1 fruit fly cellular context compared by ENCODE assay signal in genomic region chr3L:14634019-14634772, dm6.
TF ChIP-seq lines count a peak whose summit lies in the region.

No protein-coding gene starts in this region.

TF ChIP-seq in whole organism, embryonic, 481 proteins besides CTCF, POLR2A, EP300 and RAD21 (continued from another document):
- TF ChIP-seq CG6689 (GFP tag; IDR thresholded peaks at IDR 0.05; lab: Robert Waterston, UW) (0 out of 2 replicates have a peak, but pooled peaks have one; percentile 21), ara (GFP tag; IDR thresholded peaks at IDR 0.05; lab: Robert Waterston, UW) (0 out of 2 replicates have a peak, but pooled peaks have one; percentile 27), nerfin-2 (GFP tag; IDR thresholded peaks at IDR 0.05; lab: Robert Waterston, UW; ENCODE audit: partially characterized antibody) (0 out of 2 replicates have a peak, but pooled peaks have one; percentile 42), CG8290 (GFP tag; optimal IDR thresholded peaks at IDR 0.05; lab: Kevin White, UChicago) (no peak), CG8290 (tag; optimal IDR thresholded peaks at IDR 0.05; lab: Kevin White, UChicago) (peak in 1 of 2 experiments; percentile 2), CG1529 (GFP tag; optimal IDR thresholded peaks at IDR 0.05; lab: Kevin White, UChicago) (no peak), CG10959 (GFP tag; IDR thresholded peaks at IDR 0.05; lab: Robert Waterston, UW) (0 out of 2 replicates have a peak, but pooled peaks have one; percentile 20), Ptx1 (GFP tag; IDR thresholded peaks at IDR 0.05; lab: Robert Waterston, UW) (peak; percentile 44; the same call in 1 of the 2 replicates), lmd (GFP tag; IDR thresholded peaks at IDR 0.05; lab: Robert Waterston, UW) (peak; percentile 43; the same call in 1 of the 2 replicates), eyg (GFP tag; optimal IDR thresholded peaks at IDR 0.05; lab: Kevin White, UChicago) (no peak), ken (GFP tag; IDR thresholded peaks at IDR 0.05; lab: Robert Waterston, UW) (peak; percentile 40; the same call in 1 of the 3 replicates), CG32772 (GFP tag; IDR thresholded peaks at IDR 0.05; lab: Robert Waterston, UW) (0 out of 2 replicates have a peak, but pooled peaks have one; percentile 25), Sin3A (optimal IDR thresholded peaks at IDR 0.05; lab: Kevin White, UChicago) (no peak), bab2 (GFP tag; optimal IDR thresholded peaks at IDR 0.05; lab: Kevin White, UChicago) (peak; percentile 20), inv (GFP tag; IDR thresholded peaks at IDR 0.05; lab: Robert Waterston, UW; ENCODE audit: partially characterized antibody) (no peak), Myb (GFP tag; optimal IDR thresholded peaks at IDR 0.05; lab: Kevin White, UChicago) (no peak), bigmax (GFP tag; optimal IDR thresholded peaks at IDR 0.05; lab: Kevin White, UChicago) (no peak), Ets65A (GFP tag; lab: Kevin White, UChicago) (peak; percentile 21), lilli (GFP tag; optimal IDR thresholded peaks at IDR 0.05; lab: Kevin White, UChicago) (peak; percentile 27), CG4820 (GFP tag; optimal IDR thresholded peaks at IDR 0.05; lab: Kevin White, UChicago) (peak; percentile 37), CkIIα-i1 (GFP tag; IDR thresholded peaks at IDR 0.05; lab: Robert Waterston, UW) (no peak), dmrt11E (tag; optimal IDR thresholded peaks at IDR 0.05; lab: Kevin White, UChicago) (peak; percentile 67), usp (GFP tag; optimal IDR thresholded peaks at IDR 0.05; lab: Kevin White, UChicago) (no peak), PHDP (tag; optimal IDR thresholded peaks at IDR 0.05; lab: Kevin White, UChicago) (peak; percentile 30), lola (GFP tag; optimal IDR thresholded peaks at IDR 0.05; lab: Kevin White, UChicago) (peak in 1 of 3 experiments; percentile 53), Nf-YA (GFP tag; IDR thresholded peaks at IDR 0.05; lab: Robert Waterston, UW) (peak; percentile 15; the same call in 1 of the 2 replicates), ash1 (GFP tag; optimal IDR thresholded peaks at IDR 0.05; lab: Kevin White, UChicago) (no peak), CG32767 (GFP tag; IDR thresholded peaks at IDR 0.05; lab: Robert Waterston, UW) (no peak), Pdp1 (GFP tag; optimal IDR thresholded peaks at IDR 0.05; lab: Kevin White, UChicago) (peak in 1 of 2 experiments; percentile 28), CG2120 (GFP tag; optimal IDR thresholded peaks at IDR 0.05; lab: Kevin White, UChicago) (peak; percentile 4), CG12219 (GFP tag; optimal IDR thresholded peaks at IDR 0.05; lab: Kevin White, UChicago) (no peak), ind (GFP tag; optimal IDR thresholded peaks at IDR 0.05; lab: Kevin White, UChicago) (peak; percentile 35), Xrp1 (GFP tag; IDR thresholded peaks at IDR 0.05; lab: Robert Waterston, UW) (peak; percentile 59; the same call in 1 of the 2 replicates), kay (GFP tag; optimal IDR thresholded peaks at IDR 0.05; lab: Kevin White, UChicago) (no peak), repo (GFP tag; optimal IDR thresholded peaks at IDR 0.05; lab: Kevin White, UChicago) (no peak), vvl (GFP tag; IDR thresholded peaks at IDR 0.05; lab: Robert Waterston, UW) (peak; percentile 50), Hr51 (GFP tag; optimal IDR thresholded peaks at IDR 0.05; lab: Kevin White, UChicago) (peak in 1 of 2 experiments; percentile 19), hkb (optimal IDR thresholded peaks at IDR 0.05; lab: Kevin White, UChicago) (no peak), hkb (GFP tag; IDR thresholded peaks at IDR 0.05; lab: Robert Waterston, UW) (0 out of 2 replicates have a peak, but pooled peaks have one; percentile 27), gcm (GFP tag; optimal IDR thresholded peaks at IDR 0.05; lab: Kevin White, UChicago) (peak; percentile 10), otp (GFP tag; IDR thresholded peaks at IDR 0.05; lab: Robert Waterston, UW) (0 out of 3 replicates have a peak, but pooled peaks have one; percentile 49), CoRest (tag; optimal IDR thresholded peaks at IDR 0.05; lab: Kevin White, UChicago) (peak; percentile 30), pho (GFP tag; optimal IDR thresholded peaks at IDR 0.05; lab: Kevin White, UChicago) (no peak), CG3407 (GFP tag; optimal IDR thresholded peaks at IDR 0.05; lab: Kevin White, UChicago) (no peak), Mes4 (GFP tag; optimal IDR thresholded peaks at IDR 0.05; lab: Kevin White, UChicago) (peak; percentile 41), D19B (GFP tag; optimal IDR thresholded peaks at IDR 0.05; lab: Kevin White, UChicago) (no peak), tup (GFP tag; optimal IDR thresholded peaks at IDR 0.05; lab: Kevin White, UChicago) (peak; percentile 33), CG4424 (GFP tag; optimal IDR thresholded peaks at IDR 0.05; lab: Kevin White, UChicago) (peak; percentile 8), CG7963 (GFP tag; IDR thresholded peaks at IDR 0.05; lab: Robert Waterston, UW; ENCODE audit: partially characterized antibody) (no peak), ttk (GFP tag; IDR thresholded peaks at IDR 0.05; lab: Robert Waterston, UW) (peak; percentile 9; the same call in 1 of the 2 replicates), E2f1 (GFP tag; IDR thresholded peaks at IDR 0.05; lab: Robert Waterston, UW) (no peak), Taf1 (GFP tag; IDR thresholded peaks at IDR 0.05; lab: Robert Waterston, UW) (no peak), CG15269 (tag; optimal IDR thresholded peaks at IDR 0.05; lab: Kevin White, UChicago) (peak; percentile 8), CG5953 (GFP tag; IDR thresholded peaks at IDR 0.05; lab: Robert Waterston, UW) (peak; percentile 22; the same call in 1 of the 2 replicates), CG32532 (GFP tag; IDR thresholded peaks at IDR 0.05; lab: Robert Waterston, UW) (0 out of 2 replicates have a peak, but pooled peaks have one; percentile 19), dmrt99B (tag; optimal IDR thresholded peaks at IDR 0.05; lab: Kevin White, UChicago) (peak; percentile 52), CG17328 (GFP tag; IDR thresholded peaks at IDR 0.05; lab: Robert Waterston, UW) (no peak), CG14965 (GFP tag; optimal IDR thresholded peaks at IDR 0.05; lab: Kevin White, UChicago; ENCODE audit: borderline replicate concordance) (peak; percentile 5), Med (GFP tag; lab: Kevin White, UChicago) (peak; percentile 70), Rfx (GFP tag; IDR thresholded peaks at IDR 0.05; lab: Robert Waterston, UW) (0 out of 2 replicates have a peak, but pooled peaks have one; percentile 10), ase (GFP tag; IDR thresholded peaks at IDR 0.05; lab: Robert Waterston, UW) (peak; percentile 29; the same call in 1 of the 3 replicates), Ssrp (tag; optimal IDR thresholded peaks at IDR 0.05; lab: Kevin White, UChicago) (peak; percentile 35), CG1603 (tag; optimal IDR thresholded peaks at IDR 0.05; lab: Kevin White, UChicago) (peak; percentile 48), Abd-B (GFP tag; optimal IDR thresholded peaks at IDR 0.05; lab: Kevin White, UChicago) (peak; percentile 14), ap (GFP tag; IDR thresholded peaks at IDR 0.05; lab: Robert Waterston, UW) (0 out of 2 replicates have a peak, but pooled peaks have one; percentile 17), Ada2b (GFP tag; IDR thresholded peaks at IDR 0.05; lab: Robert Waterston, UW) (peak; percentile 50; the same call in 1 of the 2 replicates), Antp (GFP tag; optimal IDR thresholded peaks at IDR 0.05; lab: Kevin White, UChicago) (peak; percentile 40), Mrtf (GFP tag; IDR thresholded peaks at IDR 0.05; lab: Robert Waterston, UW) (0 out of 3 replicates have a peak, but pooled peaks have one; percentile 55), Camta (GFP tag; optimal IDR thresholded peaks at IDR 0.05; lab: Kevin White, UChicago) (no peak), CG33213 (GFP tag; optimal IDR thresholded peaks at IDR 0.05; lab: Kevin White, UChicago) (peak; percentile 27), sc (optimal IDR thresholded peaks at IDR 0.05; lab: Kevin White, UChicago) (no peak), sc (GFP tag; optimal IDR thresholded peaks at IDR 0.05; lab: Kevin White, UChicago) (no peak), CG9437 (GFP tag; optimal IDR thresholded peaks at IDR 0.05; lab: Kevin White, UChicago) (no peak), mld (GFP tag; IDR thresholded peaks at IDR 0.05; lab: Robert Waterston, UW; ENCODE audit: partially characterized antibody) (no peak), unpg (GFP tag; optimal IDR thresholded peaks at IDR 0.05; lab: Kevin White, UChicago) (peak; percentile 34), CG14710 (tag; optimal IDR thresholded peaks at IDR 0.05; lab: Kevin White, UChicago) (peak; percentile 19), Asciz (GFP tag; optimal IDR thresholded peaks at IDR 0.05; lab: Kevin White, UChicago) (no peak), CG13424 (tag; optimal IDR thresholded peaks at IDR 0.05; lab: Kevin White, UChicago) (peak; percentile 21), vnd (GFP tag; IDR thresholded peaks at IDR 0.05; lab: Robert Waterston, UW; ENCODE audit: partially characterized antibody) (no peak), CG6683 (GFP tag; optimal IDR thresholded peaks at IDR 0.05; lab: Kevin White, UChicago) (no peak), Fer3 (tag; optimal IDR thresholded peaks at IDR 0.05; lab: Kevin White, UChicago) (no peak), Fer1 (GFP tag; optimal IDR thresholded peaks at IDR 0.05; lab: Kevin White, UChicago) (no peak), psq (GFP tag; optimal IDR thresholded peaks at IDR 0.05; lab: Kevin White, UChicago) (no peak), CG31441 (GFP tag; IDR thresholded peaks at IDR 0.05; lab: Robert Waterston, UW) (0 out of 2 replicates have a peak, but pooled peaks have one; percentile 39), stc (GFP tag; IDR thresholded peaks at IDR 0.05; lab: Robert Waterston, UW) (no peak), zfh2 (GFP tag; optimal IDR thresholded peaks at IDR 0.05; lab: Kevin White, UChicago) (no peak), gce (GFP tag; IDR thresholded peaks at IDR 0.05; lab: Robert Waterston, UW) (no peak), zfh1 (GFP tag; IDR thresholded peaks at IDR 0.05; lab: Robert Waterston, UW) (peak; percentile 41; the same call in 1 of the 3 replicates), cad (GFP tag; optimal IDR thresholded peaks at IDR 0.05; lab: Kevin White, UChicago) (no peak), HLH4C (GFP tag; IDR thresholded peaks at IDR 0.05; lab: Robert Waterston, UW; ENCODE audit: partially characterized antibody) (0 out of 3 replicates have a peak, but pooled peaks have one; percentile 13), CG17385 (GFP tag; optimal IDR thresholded peaks at IDR 0.05; lab: Kevin White, UChicago) (no peak), pnt (GFP tag; optimal IDR thresholded peaks at IDR 0.05; lab: Kevin White, UChicago) (no peak), ssp (GFP tag; IDR thresholded peaks at IDR 0.05; lab: Robert Waterston, UW) (peak; percentile 44; the same call in 1 of the 2 replicates), dpn (GFP tag; optimal IDR thresholded peaks at IDR 0.05; lab: Kevin White, UChicago) (peak; percentile 2 to 14), phol (tag; optimal IDR thresholded peaks at IDR 0.05; lab: Kevin White, UChicago) (peak; percentile 41), ci (GFP tag; IDR thresholded peaks at IDR 0.05; lab: Robert Waterston, UW) (0 out of 3 replicates have a peak, but pooled peaks have one; percentile 55), en (GFP tag; optimal IDR thresholded peaks at IDR 0.05; lab: Kevin White, UChicago) (peak; percentile 16), CG16815 (GFP tag; optimal IDR thresholded peaks at IDR 0.05; lab: Kevin White, UChicago) (peak; percentile 5), CG11456 (GFP tag; IDR thresholded peaks at IDR 0.05; lab: Robert Waterston, UW) (no peak), odd (GFP tag; optimal IDR thresholded peaks at IDR 0.05; lab: Kevin White, UChicago) (peak; percentile 4), Fer2 (tag; optimal IDR thresholded peaks at IDR 0.05; lab: Kevin White, UChicago) (no peak), Doc2 (GFP tag; IDR thresholded peaks at IDR 0.05; lab: Robert Waterston, UW) (no peak), CG2889 (GFP tag; IDR thresholded peaks at IDR 0.05; lab: Robert Waterston, UW) (no peak), row (GFP tag; IDR thresholded peaks at IDR 0.05; lab: Robert Waterston, UW) (peak; percentile 56; the same call in 2 of the 3 replicates), CG15696 (tag; optimal IDR thresholded peaks at IDR 0.05; lab: Kevin White, UChicago) (peak; percentile 14), Blimp-1 (GFP tag; optimal IDR thresholded peaks at IDR 0.05; lab: Kevin White, UChicago) (peak; percentile 33), Hsf (GFP tag; optimal IDR thresholded peaks at IDR 0.05; lab: Kevin White, UChicago) (peak; percentile 20), bsh (GFP tag; optimal IDR thresholded peaks at IDR 0.05; lab: Kevin White, UChicago) (peak; percentile 53 to 89), ATbp (GFP tag; optimal IDR thresholded peaks at IDR 0.05; lab: Kevin White, UChicago) (peak; percentile 33), az2 (GFP tag; optimal IDR thresholded peaks at IDR 0.05; lab: Kevin White, UChicago) (peak; percentile 23), tin (GFP tag; optimal IDR thresholded peaks at IDR 0.05; lab: Kevin White, UChicago) (peak; percentile 25), CG7839 (tag; optimal IDR thresholded peaks at IDR 0.05; lab: Kevin White, UChicago) (peak; percentile 20)
